Worm (Caenorhabditis elegans): ENCODE measurements around the gene idpp-16.

idpp-16 gene

ce11 chrV:11638634-11639117 lies 32.4 kb upstream of the idpp-16 start (continued):
- no peak for TF ChIP-seq die-1 (tag; optimal IDR thresholded peaks at IDR 0.05)
- TF ChIP-seq let-526 (GFP tag; IDR thresholded peaks at IDR 0.05), result no peak
- TF ChIP-seq ztf-3 (GFP tag; optimal IDR thresholded peaks at IDR 0.05), result peak; percentile 97
- TF ChIP-seq ceh-27 (GFP tag; optimal IDR thresholded peaks at IDR 0.05), result peak; percentile 80
- TF ChIP-seq ztf-22 (GFP tag; optimal IDR thresholded peaks at IDR 0.05), result no peak
- peak; percentile 4 for TF ChIP-seq attf-5 (GFP tag; optimal IDR thresholded peaks at IDR 0.05)
- peak; percentile 18 for TF ChIP-seq lin-54 (GFP tag; optimal IDR thresholded peaks at IDR 0.05)
- TF ChIP-seq lin-26 (GFP tag; IDR thresholded peaks at IDR 0.05), result no peak
- TF ChIP-seq D2030.7 (GFP tag; IDR thresholded peaks at IDR 0.05), result no peak
- TF ChIP-seq ceh-58 (GFP tag; IDR thresholded peaks at IDR 0.05), result no peak
- TF ChIP-seq unc-130 (GFP tag; optimal IDR thresholded peaks at IDR 0.05), result no peak
- no peak for TF ChIP-seq ekl-4 (GFP tag; IDR thresholded peaks at IDR 0.05)
- no peak for TF ChIP-seq egl-44 (GFP tag; IDR thresholded peaks at IDR 0.05)
- TF ChIP-seq madf-8 (GFP tag; conservative IDR thresholded peaks at IDR 0.05), result no peak
- peak; percentile 67; the same call in 1 of the 2 replicates for TF ChIP-seq lir-1 (GFP tag; conservative IDR thresholded peaks at IDR 0.05)
- TF ChIP-seq B0035.1 (tag; optimal IDR thresholded peaks at IDR 0.05), result no peak
- TF ChIP-seq nhr-179 (tag; optimal IDR thresholded peaks at IDR 0.05), result no peak
- TF ChIP-seq lin-40 (tag; optimal IDR thresholded peaks at IDR 0.05), result no peak
- TF ChIP-seq F37B4.10 (GFP tag; IDR thresholded peaks at IDR 0.05), result no peak
- no peak for TF ChIP-seq let-607 (tag; optimal IDR thresholded peaks at IDR 0.05)
- peak; percentile 79 for TF ChIP-seq K12H6.12 (tag; optimal IDR thresholded peaks at IDR 0.05)
- no peak for TF ChIP-seq F39B2.1 (GFP tag; IDR thresholded peaks at IDR 0.05)
- TF ChIP-seq athp-1 (tag; optimal IDR thresholded peaks at IDR 0.05), result no peak

DNA sequence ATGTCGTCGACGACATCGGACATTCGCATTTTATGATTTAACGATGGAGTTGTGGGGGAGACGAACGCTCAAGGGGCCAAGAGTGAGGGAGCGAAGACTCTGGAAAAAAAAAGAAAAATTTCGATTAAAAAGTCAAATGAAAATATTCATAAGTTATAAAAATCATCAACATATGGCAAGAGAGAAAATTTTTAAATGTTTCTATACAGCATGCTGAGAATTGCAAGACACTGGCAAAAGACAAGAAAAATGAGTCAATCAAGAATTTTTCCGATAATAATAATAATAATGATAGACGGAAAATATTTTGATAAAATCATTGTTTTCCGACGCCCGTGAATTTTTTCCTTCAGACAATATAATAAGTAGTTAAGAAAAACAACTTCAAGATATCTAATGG lies 30.9 kb upstream of the idpp-16 start, which contains the start of gene sipa-1:
Gene sipa-1 (minus strand): TSS at position 101 of the 400 bp plus-strand sequence.
- TF ChIP-seq akir-1 (GFP tag; optimal IDR thresholded peaks at IDR 0.05), result no peak
- TF ChIP-seq F22D6.2 (tag; optimal IDR thresholded peaks at IDR 0.05), result no peak
- no peak for TF ChIP-seq Y67H2A.10 (GFP tag; conservative IDR thresholded peaks at IDR 0.05)
- no peak for TF ChIP-seq zim-3 (tag; optimal IDR thresholded peaks at IDR 0.05)
- TF ChIP-seq tlf-1 (GFP tag; optimal IDR thresholded peaks at IDR 0.05), result no peak
- no peak for TF ChIP-seq lin-40 (tag; optimal IDR thresholded peaks at IDR 0.05)
- TF ChIP-seq zfh-2 (GFP tag; conservative IDR thresholded peaks at IDR 0.05), result 0 out of 2 replicates have a peak, but pooled peaks have one; percentile 1

ce11 chrV:11635587-11635986 lies 29.3 kb upstream of the idpp-16 start:
- TF ChIP-seq xnd-1 (tag; optimal IDR thresholded peaks at IDR 0.05) (no peak), F23B12.7 (tag; optimal IDR thresholded peaks at IDR 0.05; ENCODE audit: insufficient read depth) (no peak), zfh-2 (GFP tag; conservative IDR thresholded peaks at IDR 0.05) (no peak), atf-7 (tag; optimal IDR thresholded peaks at IDR 0.05) (no peak), hlh-12 (tag; optimal IDR thresholded peaks at IDR 0.05) (no peak), lsy-27 (tag; optimal IDR thresholded peaks at IDR 0.05; ENCODE audit: borderline replicate concordance, insufficient read depth) (no peak), nhr-80 (tag; optimal IDR thresholded peaks at IDR 0.05) (no peak), ekl-4 (GFP tag; IDR thresholded peaks at IDR 0.05) (no peak), hrde-1 (tag; optimal IDR thresholded peaks at IDR 0.05; ENCODE audit: borderline replicate concordance) (no peak), F55B11.4 (tag; optimal IDR thresholded peaks at IDR 0.05; ENCODE audit: borderline replicate concordance, insufficient read depth) (no peak), bed-2 (GFP tag; IDR thresholded peaks at IDR 0.05) (no peak), lin-35 (GFP tag; optimal IDR thresholded peaks at IDR 0.05) (no peak), ztf-22 (GFP tag; optimal IDR thresholded peaks at IDR 0.05) (no peak), let-607 (tag; optimal IDR thresholded peaks at IDR 0.05) (no peak), ceh-58 (GFP tag; IDR thresholded peaks at IDR 0.05) (no peak), somi-1 (GFP tag; optimal IDR thresholded peaks at IDR 0.05) (no peak), lin-54 (GFP tag; optimal IDR thresholded peaks at IDR 0.05) (no peak), ztf-28 (GFP tag; IDR thresholded peaks at IDR 0.05) (no peak)
